Fruit fly (Drosophila melanogaster): ENCODE data around the gene Cf2.

The Cf2 gene

dm6 chr2L:4906546-4907250 is 23.8 kb upstream of the Cf2 start, which contains the start of gene snsl (continued):
- TF ChIP-seq CG8281 (tag; optimal IDR thresholded peaks at IDR 0.05): peak; percentile 41
- no peak for TF ChIP-seq dimm (GFP tag; IDR thresholded peaks at IDR 0.05)
- no peak for TF ChIP-seq CG9817 (tag; optimal IDR thresholded peaks at IDR 0.05)
- no peak for TF ChIP-seq Sry-δ (GFP tag; optimal IDR thresholded peaks at IDR 0.05)
- no peak for TF ChIP-seq sna (GFP tag; IDR thresholded peaks at IDR 0.05; ENCODE audit: partially characterized antibody)
- no peak for TF ChIP-seq slp2 (GFP tag; optimal IDR thresholded peaks at IDR 0.05)
- peak; percentile 77 for TF ChIP-seq grau (tag; optimal IDR thresholded peaks at IDR 0.05)
- no peak for TF ChIP-seq Usf (GFP tag; optimal IDR thresholded peaks at IDR 0.05)
- no peak for TF ChIP-seq crp (GFP tag; optimal IDR thresholded peaks at IDR 0.05)
- TF ChIP-seq CG4328 (GFP tag; optimal IDR thresholded peaks at IDR 0.05): peak; percentile 39
- peak; percentile 9 to 12 for TF ChIP-seq Pdp1 (GFP tag; optimal IDR thresholded peaks at IDR 0.05)
- TF ChIP-seq stwl (tag; optimal IDR thresholded peaks at IDR 0.05): no peak
- TF ChIP-seq CG10267 (tag; optimal IDR thresholded peaks at IDR 0.05): peak; percentile 72
- TF ChIP-seq CG5180 (GFP tag; optimal IDR thresholded peaks at IDR 0.05): peak; percentile 49
- TF ChIP-seq abd-A (tag; optimal IDR thresholded peaks at IDR 0.05): no peak
- 0 out of 3 replicates have a peak, but pooled peaks have one; percentile 36 for TF ChIP-seq jigr1 (GFP tag; IDR thresholded peaks at IDR 0.05)
- TF ChIP-seq Dad (GFP tag; optimal IDR thresholded peaks at IDR 0.05): no peak
- peak; percentile 1 for TF ChIP-seq CG10654 (GFP tag; optimal IDR thresholded peaks at IDR 0.05)
- no peak for TF ChIP-seq MTF-1 (GFP tag; optimal IDR thresholded peaks at IDR 0.05; ENCODE audit: borderline replicate concordance)

dm6 chr2L:4905365-4906280 is 22.7 kb upstream of the Cf2 start:
- no peak for TF ChIP-seq zen2 (GFP tag; IDR thresholded peaks at IDR 0.05; ENCODE audit: partially characterized antibody)
- no peak for TF ChIP-seq CG12659 (GFP tag; optimal IDR thresholded peaks at IDR 0.05)
- no peak for TF ChIP-seq gsb-n (tag; optimal IDR thresholded peaks at IDR 0.05)
- no peak for TF ChIP-seq schlank (tag; optimal IDR thresholded peaks at IDR 0.05)
- 0 out of 2 replicates have a peak, but pooled peaks have one; percentile 42 for TF ChIP-seq CG42726 (GFP tag; IDR thresholded peaks at IDR 0.05; ENCODE audit: partially characterized antibody)
- TF ChIP-seq chinmo (GFP tag; IDR thresholded peaks at IDR 0.05; ENCODE audit: partially characterized antibody): peak; percentile 72; the same call in 2 of the 4 replicates
- no peak for TF ChIP-seq B-H2 (GFP tag; optimal IDR thresholded peaks at IDR 0.05)
- no peak for TF ChIP-seq Elba2 (GFP tag; optimal IDR thresholded peaks at IDR 0.05)
- TF ChIP-seq grau (tag; optimal IDR thresholded peaks at IDR 0.05): no peak
- TF ChIP-seq MESR4 (GFP tag; optimal IDR thresholded peaks at IDR 0.05): no peak
- TF ChIP-seq psq (GFP tag; optimal IDR thresholded peaks at IDR 0.05): no peak
- no peak for TF ChIP-seq HHEX (GFP tag; optimal IDR thresholded peaks at IDR 0.05)
- TF ChIP-seq sd (tag; optimal IDR thresholded peaks at IDR 0.05): peak; percentile 98
- TF ChIP-seq CG11560 (tag; IDR thresholded peaks at IDR 0.05): no peak
- TF ChIP-seq Blimp-1 (GFP tag; optimal IDR thresholded peaks at IDR 0.05): peak; percentile 34
- no peak for TF ChIP-seq CG3281 (GFP tag; optimal IDR thresholded peaks at IDR 0.05)
- no peak for TF ChIP-seq mam (GFP tag; optimal IDR thresholded peaks at IDR 0.05)
- TF ChIP-seq abd-A (tag; optimal IDR thresholded peaks at IDR 0.05): no peak
- no peak for TF ChIP-seq CG17361 (GFP tag; IDR thresholded peaks at IDR 0.05)
- TF ChIP-seq CG11695 (GFP tag; IDR thresholded peaks at IDR 0.05): no peak
- TF ChIP-seq CG2678 (tag; optimal IDR thresholded peaks at IDR 0.05): no peak
- TF ChIP-seq fd64A (GFP tag; optimal IDR thresholded peaks at IDR 0.05): no peak
- no peak for TF ChIP-seq CHES-1-like (GFP tag; optimal IDR thresholded peaks at IDR 0.05)
- TF ChIP-seq Bdp1 (GFP tag; optimal IDR thresholded peaks at IDR 0.05): no peak
- TF ChIP-seq CG12769 (tag; optimal IDR thresholded peaks at IDR 0.05): peak; percentile 6
- TF ChIP-seq CG12071 (GFP tag; optimal IDR thresholded peaks at IDR 0.05): no peak
- no peak for TF ChIP-seq CG18619 (GFP tag; optimal IDR thresholded peaks at IDR 0.05)
- TF ChIP-seq CG15514 (GFP tag; optimal IDR thresholded peaks at IDR 0.05): no peak
